Worm (Caenorhabditis elegans) whole organism, mixed stage, embryonic: ENCODE measurements around the gene C29E4.12.

Experiments
- nhr-12 ChIP-seq: fragments of 150-350 bp; optimal IDR thresholded peaks from 2 replicates; lab custom pipeline; 2014; ENCODE audit warnings: missing biosample characterization, missing genetic modification characterization
- pha-4 ChIP-seq: fragments of 150-350 bp; optimal IDR thresholded peaks from 2 replicates; lab custom pipeline; 2018; ENCODE audit warnings: missing biosample characterization, missing genetic modification reagents, missing genetic modification characterization
- unc-62 ChIP-seq: fragments of 150-350 bp; optimal IDR thresholded peaks from 2 replicates; lab custom pipeline; 2014; ENCODE audit warnings: missing biosample characterization, missing genetic modification reagents, missing genetic modification characterization

DNA sequence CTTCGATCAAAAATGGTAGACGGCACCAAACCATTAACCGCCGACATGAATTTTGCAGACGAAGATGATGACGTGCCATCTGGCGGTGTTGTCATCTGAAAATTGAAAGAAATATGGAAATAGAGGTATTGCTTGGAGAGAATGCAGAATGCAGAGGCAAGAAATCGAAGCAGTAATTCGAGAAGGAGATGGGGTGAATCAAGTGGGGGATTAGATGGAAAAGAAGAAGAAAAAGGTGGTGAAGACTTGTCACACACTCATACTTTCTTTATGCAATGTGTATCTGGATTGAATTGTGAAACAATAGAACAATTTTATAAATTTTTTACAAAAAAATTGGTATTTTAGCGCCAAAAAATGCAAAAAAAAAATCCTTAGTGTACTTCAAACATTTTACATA lies 16.1 kb upstream of the C29E4.12 start, which contains the start of gene tag-250:
- TF ChIP-seq nhr-12 (tag; lab: Kevin White, UChicago) = no peak
- TF ChIP-seq pha-4 (tag; lab: Kevin White, UChicago) = no peak
- no peak for TF ChIP-seq unc-62 (GFP tag; lab: Kevin White, UChicago)
